Fruit fly (Drosophila melanogaster): ENCODE measurements around the gene CG14659.

The CG14659 gene

DNA sequence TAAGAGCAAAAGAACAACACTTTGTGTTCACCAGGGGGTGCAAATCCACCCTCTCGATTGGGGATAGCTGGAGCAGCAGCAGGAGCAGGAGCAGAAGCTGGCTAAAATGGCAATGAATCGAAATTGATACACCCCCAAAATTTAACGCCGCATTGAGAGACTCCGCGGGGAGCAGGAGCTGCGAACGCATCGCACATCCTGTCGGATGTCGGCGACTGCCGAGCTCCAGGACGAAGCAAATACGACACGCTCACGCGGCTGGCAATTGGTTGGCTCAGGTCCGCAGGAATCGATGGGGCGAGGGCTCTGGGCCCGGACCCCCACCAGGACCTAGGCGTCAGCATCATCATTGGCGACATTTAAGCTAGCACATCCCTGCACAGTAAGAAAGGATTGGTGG is 11.9 kb upstream of the CG14659 start:
- TF ChIP-seq foxo (GFP tag; optimal IDR thresholded peaks at IDR 0.05), result no peak
- no peak for TF ChIP-seq ey (GFP tag; optimal IDR thresholded peaks at IDR 0.05)
- TF ChIP-seq brk (GFP tag; optimal IDR thresholded peaks at IDR 0.05), result no peak
- TF ChIP-seq Vsx2 (GFP tag; optimal IDR thresholded peaks at IDR 0.05; ENCODE audit: partially characterized antibody), result no peak
- no peak for TF ChIP-seq Hr83 (GFP tag; optimal IDR thresholded peaks at IDR 0.05; ENCODE audit: poor library complexity, severe bottlenecking)
- no peak for TF ChIP-seq dl (GFP tag; optimal IDR thresholded peaks at IDR 0.05; ENCODE audit: insufficient read depth in 1 of 2, partially characterized antibody in 2 of 2)
- no peak for TF ChIP-seq OdsH (GFP tag; optimal IDR thresholded peaks at IDR 0.05)
- TF ChIP-seq Rel (GFP tag; optimal IDR thresholded peaks at IDR 0.05), result no peak
- TF ChIP-seq Rel (tag; optimal IDR thresholded peaks at IDR 0.05), result no peak

- no peak for TF ChIP-seq CG9705 (GFP tag; optimal IDR thresholded peaks at IDR 0.05)
- no peak for TF ChIP-seq Abd-B (GFP tag; optimal IDR thresholded peaks at IDR 0.05)
- no peak for TF ChIP-seq CrebA (GFP tag; optimal IDR thresholded peaks at IDR 0.05; ENCODE audit: borderline replicate concordance)
- TF ChIP-seq psq (GFP tag; optimal IDR thresholded peaks at IDR 0.05), result no peak
- no peak for TF ChIP-seq ey (GFP tag; optimal IDR thresholded peaks at IDR 0.05)
- no peak for TF ChIP-seq rgr (GFP tag; optimal IDR thresholded peaks at IDR 0.05)
- no peak for TF ChIP-seq lola (GFP tag; optimal IDR thresholded peaks at IDR 0.05)
- no peak for TF ChIP-seq Jra (GFP tag; optimal IDR thresholded peaks at IDR 0.05)
- TF ChIP-seq OdsH (GFP tag; optimal IDR thresholded peaks at IDR 0.05), result no peak
- no peak for TF ChIP-seq dsf (GFP tag; optimal IDR thresholded peaks at IDR 0.05; ENCODE audit: borderline replicate concordance)
- TF ChIP-seq foxo (GFP tag; optimal IDR thresholded peaks at IDR 0.05), result no peak
- no peak for TF ChIP-seq Myc (optimal IDR thresholded peaks at IDR 0.05)
- no peak for TF ChIP-seq sage (GFP tag; optimal IDR thresholded peaks at IDR 0.05)
- TF ChIP-seq sv (GFP tag; optimal IDR thresholded peaks at IDR 0.05), result no peak
These were observed 9.7 kb upstream of the CG14659 start for dm6 chr3R:4840757-4841156.

- TF ChIP-seq brk (GFP tag; optimal IDR thresholded peaks at IDR 0.05) (no peak), jim (GFP tag; optimal IDR thresholded peaks at IDR 0.05) (no peak), Dif (GFP tag; optimal IDR thresholded peaks at IDR 0.05; ENCODE audit: partially characterized antibody) (peak; percentile 26), Hnf4 (GFP tag; optimal IDR thresholded peaks at IDR 0.05) (no peak)
These were observed 4.2 kb upstream of the CG14659 start for dm6 chr3R:4835315-4835714.

DNA sequence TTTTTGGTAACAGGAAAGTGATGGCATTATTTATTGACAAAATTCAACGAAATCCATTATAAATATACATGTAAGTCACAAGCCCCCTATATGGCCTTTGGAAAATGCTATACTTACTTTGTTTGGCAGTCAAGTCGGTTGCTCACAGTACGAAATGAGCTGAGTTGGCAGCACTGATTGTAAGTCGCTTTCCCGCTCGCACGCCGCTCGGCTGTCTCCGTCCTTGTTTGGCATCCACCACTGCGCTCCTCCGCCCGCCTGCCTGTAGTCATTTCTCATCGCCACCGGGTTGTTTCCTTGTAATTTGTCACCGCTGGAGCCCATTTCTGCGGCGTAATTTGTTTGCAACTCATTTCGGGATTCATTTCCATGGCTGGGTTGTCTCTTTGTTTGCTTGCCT is 2.5 kb upstream of the CG14659 start:
- TF ChIP-seq brk (GFP tag; optimal IDR thresholded peaks at IDR 0.05), result no peak
- TF ChIP-seq Abd-B (GFP tag; optimal IDR thresholded peaks at IDR 0.05), result no peak
- no peak for TF ChIP-seq dl (GFP tag; optimal IDR thresholded peaks at IDR 0.05; ENCODE audit: insufficient read depth in 1 of 2, partially characterized antibody in 2 of 2)
- no peak for TF ChIP-seq Mio (GFP tag; optimal IDR thresholded peaks at IDR 0.05)
- no peak for TF ChIP-seq N (GFP tag; optimal IDR thresholded peaks at IDR 0.05)
- TF ChIP-seq sage (GFP tag; optimal IDR thresholded peaks at IDR 0.05), result no peak
- TF ChIP-seq usp (GFP tag; optimal IDR thresholded peaks at IDR 0.05), result no peak
- no peak for TF ChIP-seq Dif (GFP tag; optimal IDR thresholded peaks at IDR 0.05; ENCODE audit: partially characterized antibody)
- no peak for TF ChIP-seq lola (GFP tag; optimal IDR thresholded peaks at IDR 0.05)
- TF ChIP-seq Myc (optimal IDR thresholded peaks at IDR 0.05), result no peak
- no peak for TF ChIP-seq Hnf4 (GFP tag; optimal IDR thresholded peaks at IDR 0.05)
- no peak for TF ChIP-seq sv (GFP tag; optimal IDR thresholded peaks at IDR 0.05)
- TF ChIP-seq foxo (GFP tag; optimal IDR thresholded peaks at IDR 0.05), result no peak
- no peak for TF ChIP-seq Hr83 (GFP tag; optimal IDR thresholded peaks at IDR 0.05; ENCODE audit: poor library complexity, severe bottlenecking)
- TF ChIP-seq dsf (GFP tag; optimal IDR thresholded peaks at IDR 0.05; ENCODE audit: borderline replicate concordance), result no peak
- TF ChIP-seq rgr (GFP tag; optimal IDR thresholded peaks at IDR 0.05), result no peak
- no peak for TF ChIP-seq fru (GFP tag; optimal IDR thresholded peaks at IDR 0.05)
- no peak for TF ChIP-seq Sp1 (GFP tag; optimal IDR thresholded peaks at IDR 0.05)
- no peak for TF ChIP-seq woc (GFP tag; optimal IDR thresholded peaks at IDR 0.05)

- TF ChIP-seq sv (GFP tag; optimal IDR thresholded peaks at IDR 0.05) (no peak), rgr (GFP tag; optimal IDR thresholded peaks at IDR 0.05) (no peak), h (GFP tag; optimal IDR thresholded peaks at IDR 0.05) (no peak), Vsx2 (GFP tag; optimal IDR thresholded peaks at IDR 0.05; ENCODE audit: partially characterized antibody) (no peak), Rel (GFP tag; optimal IDR thresholded peaks at IDR 0.05) (no peak), Rel (tag; optimal IDR thresholded peaks at IDR 0.05) (no peak), brk (GFP tag; optimal IDR thresholded peaks at IDR 0.05) (no peak), HLH106 (tag; optimal IDR thresholded peaks at IDR 0.05) (no peak), dsf (GFP tag; optimal IDR thresholded peaks at IDR 0.05; ENCODE audit: borderline replicate concordance) (no peak), OdsH (GFP tag; optimal IDR thresholded peaks at IDR 0.05) (no peak), N (GFP tag; optimal IDR thresholded peaks at IDR 0.05) (no peak), jim (GFP tag; optimal IDR thresholded peaks at IDR 0.05) (no peak), Hnf4 (GFP tag; optimal IDR thresholded peaks at IDR 0.05) (no peak), Sp1 (GFP tag; optimal IDR thresholded peaks at IDR 0.05) (no peak), sage (GFP tag; optimal IDR thresholded peaks at IDR 0.05) (no peak), Mio (GFP tag; optimal IDR thresholded peaks at IDR 0.05) (no peak), Myc (optimal IDR thresholded peaks at IDR 0.05) (no peak), tai (GFP tag; optimal IDR thresholded peaks at IDR 0.05) (no peak), fru (GFP tag; optimal IDR thresholded peaks at IDR 0.05) (no peak), CG32264 (GFP tag; optimal IDR thresholded peaks at IDR 0.05) (no peak), lola (GFP tag; optimal IDR thresholded peaks at IDR 0.05) (no peak)
These were observed 684 bp downstream of the CG14659 start, which contains the start of gene CG14658 for dm6 chr3R:4830413-4830812. Gene CG14658, minus strand, starts transcription at chr3R:4830513.

Measured in whole organism, wandering third instar larva.